Worm (Caenorhabditis elegans) whole organism, young adult: Measurements from ENCODE around the gene fbxa-163.

Experiments used
- B0035.1 ChIP-seq: sonication (generic microtip); optimal IDR thresholded peaks from 2 replicates; lab custom pipeline; 2016; ENCODE audit warnings: missing genetic modification characterization, mild to moderate bottlenecking, missing compliant biosample characterization, missing genotype, missing genetic modification reagents
- F22D6.2 ChIP-seq: sonication (generic microtip); optimal IDR thresholded peaks from 2 replicates; lab custom pipeline; 2016; ENCODE audit warnings: mild to moderate bottlenecking, missing genetic modification characterization, missing compliant biosample characterization
- F37B4.10 ChIP-seq: fragments of 200-800 bp; sonication (Bioruptor generic); IDR thresholded peaks from 2 replicates; pipeline ENCODE4 v1.3.6; 2022; ENCODE audit warnings: missing genetic modification characterization, missing compliant biosample characterization
- F39B2.1 ChIP-seq: fragments of 200-800 bp; sonication (Bioruptor generic); IDR thresholded peaks from 2 replicates; pipeline ENCODE4 v1.3.6; 2022; ENCODE audit warnings: missing genetic modification reagents, missing genetic modification characterization, missing compliant biosample characterization
- F52B5.7 ChIP-seq: sonication (generic microtip); optimal IDR thresholded peaks from 2 replicates; lab custom pipeline; 2016; ENCODE audit warnings: mild to moderate bottlenecking, missing genetic modification characterization, missing compliant biosample characterization
- K12H6.12 ChIP-seq: fragments of 200-800 bp; sonication (Bioruptor generic); optimal IDR thresholded peaks from 2 replicates; lab custom pipeline; 2018; ENCODE audit warnings: mild to moderate bottlenecking, missing genetic modification characterization, missing compliant biosample characterization
- Y79H2A.3 ChIP-seq: fragments of 200-800 bp; sonication (Bioruptor generic); conservative IDR thresholded peaks from 2 replicates; pipeline ENCODE4 v1.3.6; 2022; ENCODE audit warnings: missing genetic modification reagents, missing genetic modification characterization, missing compliant biosample characterization
- aptf-3 ChIP-seq: fragments of 200-800 bp; sonication (Bioruptor generic); IDR thresholded peaks from 2 replicates; pipeline ENCODE4 v1.3.6; 2022; ENCODE audit warnings: missing genetic modification characterization, missing compliant biosample characterization
- athp-1 ChIP-seq: sonication (generic microtip); optimal IDR thresholded peaks from 2 replicates; lab custom pipeline; 2017; ENCODE audit warnings: mild to moderate bottlenecking, missing genetic modification characterization, missing compliant biosample characterization
- attf-5 ChIP-seq: fragments of 200-800 bp; sonication (Bioruptor generic); optimal IDR thresholded peaks from 2 replicates; lab custom pipeline; 2018; ENCODE audit warnings: mild to moderate bottlenecking, missing genetic modification characterization, missing compliant biosample characterization
- attf-6 ChIP-seq: fragments of 200-800 bp; sonication (Bioruptor generic); IDR thresholded peaks from 2 replicates; pipeline ENCODE4 v1.3.6; 2022; ENCODE audit warnings: missing genetic modification reagents, missing genetic modification characterization, missing compliant biosample characterization
- cebp-1 ChIP-seq, 2 experiments: fragments of 200-800 bp in 1 of 2; sonication (Bioruptor generic) in 1 of 2; sonication (generic microtip) in 1 of 2; IDR thresholded peaks in 1 of 2; optimal IDR thresholded peaks in 1 of 2; 2 replicates each; pipeline versions ENCODE4 v1.3.6 to Lab custom; 2017 to 2022; ENCODE audit warnings: missing compliant biosample characterization in 2 of 2, missing genetic modification characterization in 2 of 2, mild to moderate bottlenecking in 1 of 2, missing genetic modification reagents in 1 of 2, moderate library complexity in 1 of 2
- ceh-100 ChIP-seq: fragments of 200-800 bp; sonication (Bioruptor generic); IDR thresholded peaks from 2 replicates; pipeline ENCODE4 v1.3.6; 2022; ENCODE audit warnings: missing genetic modification reagents, missing genetic modification characterization, missing compliant biosample characterization
- ceh-79 ChIP-seq: sonication (generic microtip); optimal IDR thresholded peaks from 2 replicates; lab custom pipeline; 2017; ENCODE audit warnings: mild to moderate bottlenecking, missing genetic modification characterization, missing compliant biosample characterization
- ceh-91 ChIP-seq: fragments of 200-800 bp; sonication (Bioruptor generic); IDR thresholded peaks from 2 replicates; pipeline ENCODE4 v1.3.6; 2022; ENCODE audit warnings: missing genetic modification reagents, missing genetic modification characterization, missing compliant biosample characterization
- efl-1 ChIP-seq: fragments of 150-350 bp; optimal IDR thresholded peaks from 2 replicates; lab custom pipeline; 2014; ENCODE audit warnings: missing biosample characterization, missing genetic modification reagents, missing genetic modification characterization
- egrh-3 ChIP-seq: fragments of 200-800 bp; sonication (Bioruptor generic); IDR thresholded peaks from 2 replicates; pipeline ENCODE4 v1.3.6; 2022; ENCODE audit warnings: missing genetic modification reagents, missing genetic modification characterization, missing compliant biosample characterization
- fkh-3 ChIP-seq: sonication (generic microtip); optimal IDR thresholded peaks from 2 replicates; lab custom pipeline; 2016; ENCODE audit warnings: mild to moderate bottlenecking, missing genetic modification characterization, missing compliant biosample characterization
- gei-17 ChIP-seq: fragments of 200-800 bp; sonication (Bioruptor generic); optimal IDR thresholded peaks from 2 replicates; lab custom pipeline; 2018; ENCODE audit warnings: mild to moderate bottlenecking, missing genetic modification characterization, missing compliant biosample characterization
- lin-26 ChIP-seq: fragments of 200-800 bp; sonication (Bioruptor generic); IDR thresholded peaks from 2 replicates; pipeline ENCODE4 v1.3.6; 2022; ENCODE audit warnings: missing genetic modification reagents, missing genetic modification characterization, missing compliant biosample characterization
- lin-54 ChIP-seq: fragments of 200-800 bp; sonication (Bioruptor generic); optimal IDR thresholded peaks from 2 replicates; lab custom pipeline; 2018; ENCODE audit warnings: mild to moderate bottlenecking, missing genetic modification characterization, missing compliant biosample characterization
- lsl-1 ChIP-seq: fragments of 200-800 bp; sonication (Bioruptor generic); optimal IDR thresholded peaks from 2 replicates; lab custom pipeline; 2018; ENCODE audit warnings: mild to moderate bottlenecking, missing genetic modification characterization, moderate library complexity, missing compliant biosample characterization
- madf-10 ChIP-seq: sonication (generic microtip); optimal IDR thresholded peaks from 2 replicates; lab custom pipeline; 2016; ENCODE audit warnings: mild to moderate bottlenecking, missing genetic modification characterization, missing compliant biosample characterization
- mel-28 ChIP-seq: sonication (generic microtip); optimal IDR thresholded peaks from 2 replicates; lab custom pipeline; 2016; ENCODE audit warnings: borderline replicate concordance, mild to moderate bottlenecking, missing genetic modification characterization, missing compliant biosample characterization
- mxl-1 ChIP-seq: sonication (generic microtip); optimal IDR thresholded peaks from 2 replicates; lab custom pipeline; 2016; ENCODE audit warnings: missing genetic modification characterization, missing compliant biosample characterization
- nhr-27 ChIP-seq: fragments of 200-800 bp; sonication (Bioruptor generic); optimal IDR thresholded peaks from 2 replicates; lab custom pipeline; 2018; ENCODE audit warnings: mild to moderate bottlenecking, missing genetic modification characterization, moderate library complexity, missing compliant biosample characterization
- nhr-80 ChIP-seq: sonication (generic microtip); optimal IDR thresholded peaks from 2 replicates; lab custom pipeline; 2016; ENCODE audit warnings: missing genetic modification characterization, missing compliant biosample characterization
- pbrm-1 ChIP-seq: fragments of 200-800 bp; sonication (Bioruptor generic); IDR thresholded peaks from 2 replicates; pipeline ENCODE4 v1.3.6; 2022; ENCODE audit warnings: missing genetic modification reagents, missing genetic modification characterization, missing compliant biosample characterization
- rcor-1 ChIP-seq: fragments of 200-800 bp; sonication (Bioruptor generic); IDR thresholded peaks from 2 replicates; pipeline ENCODE4 v1.3.6; 2022; ENCODE audit warnings: missing genetic modification reagents, missing genetic modification characterization, missing compliant biosample characterization
- rec-8 ChIP-seq, 2 experiments: sonication (generic microtip); optimal IDR thresholded peaks; 2 replicates each; lab custom pipeline; 2016; ENCODE audit warnings: mild to moderate bottlenecking in 2 of 2, missing genetic modification characterization in 2 of 2, missing genetic modification reagents in 2 of 2, missing genotype in 2 of 2, missing biosample characterization in 1 of 2, missing compliant biosample characterization in 1 of 2, moderate library complexity in 1 of 2
- unc-130 ChIP-seq: sonication (generic microtip); optimal IDR thresholded peaks from 2 replicates; lab custom pipeline; 2016; ENCODE audit warnings: missing genetic modification reagents, missing genetic modification characterization, missing compliant biosample characterization
- unc-62 ChIP-seq: fragments of 150-350 bp; optimal IDR thresholded peaks from 2 replicates; lab custom pipeline; 2014; ENCODE audit warnings: missing biosample characterization, missing genetic modification reagents, missing genetic modification characterization
- zim-3 ChIP-seq: sonication (generic microtip); optimal IDR thresholded peaks from 2 replicates; lab custom pipeline; 2017; ENCODE audit warnings: mild to moderate bottlenecking, missing genetic modification characterization, moderate library complexity, missing compliant biosample characterization
- ztf-22 ChIP-seq: fragments of 200-800 bp; sonication (Bioruptor generic); optimal IDR thresholded peaks from 2 replicates; lab custom pipeline; 2018; ENCODE audit warnings: mild to moderate bottlenecking, missing genetic modification characterization, moderate library complexity, missing compliant biosample characterization
- ztf-26 ChIP-seq: sonication (generic microtip); optimal IDR thresholded peaks from 2 replicates; lab custom pipeline; 2017; ENCODE audit warnings: missing genetic modification characterization, missing compliant biosample characterization
- ztf-6 ChIP-seq: fragments of 200-800 bp; sonication (Bioruptor generic); IDR thresholded peaks from 2 replicates; pipeline ENCODE4 v1.3.6; 2022; ENCODE audit warnings: missing genetic modification reagents, missing genetic modification characterization, missing compliant biosample characterization

fbxa-163 gene

ce11 chrII:1621795-1622194 is 11.3 kb upstream of the fbxa-163 start:
- TF ChIP-seq ceh-91 (GFP tag; lab: Robert Waterston, UW), result no peak
- no peak for TF ChIP-seq F39B2.1
- TF ChIP-seq mel-28, result no peak
- no peak for TF ChIP-seq madf-10 (tag; lab: Kevin White, UChicago)
- TF ChIP-seq nhr-80, result peak; percentile 5

ce11 chrII:1621180-1621579 is 10.7 kb upstream of the fbxa-163 start, which contains the start of gene fbxa-158:
TSS of gene fbxa-158 (minus strand) at chrII:1621280.
- no peak for TF ChIP-seq B0035.1 (tag; lab: Kevin White, UChicago)

ce11 chrII:1618948-1619347 is 8.4 kb upstream of the fbxa-163 start, which contains the start of gene fbxa-166:
TSS of gene fbxa-166 (minus strand) at chrII:1619048.
- TF ChIP-seq lsl-1 (GFP tag; lab: Kevin White, UChicago), result no peak
- no peak for TF ChIP-seq fkh-3

- TF ChIP-seq rcor-1 (GFP tag; lab: Robert Waterston, UW) (no peak), efl-1 (GFP tag; lab: Kevin White, UChicago) (no peak), rec-8 (tag; optimal IDR thresholded peaks at IDR 0.05; lab: Kevin White, UChicago) (no peak), lin-26 (GFP tag; lab: Robert Waterston, UW) (no peak), gei-17 (GFP tag; lab: Kevin White, UChicago) (no peak), nhr-27 (tag; lab: Kevin White, UChicago) (no peak), ztf-6 (GFP tag; lab: Robert Waterston, UW) (no peak), K12H6.12 (tag; lab: Kevin White, UChicago) (no peak), egrh-3 (GFP tag; lab: Robert Waterston, UW) (no peak), aptf-3 (GFP tag; lab: Robert Waterston, UW) (no peak), unc-62 (GFP tag; lab: Kevin White, UChicago) (no peak), F22D6.2 (tag; lab: Kevin White, UChicago) (no peak), cebp-1 (GFP tag; IDR thresholded peaks at IDR 0.05; lab: Robert Waterston, UW) (no peak), cebp-1 (tag; optimal IDR thresholded peaks at IDR 0.05; lab: Kevin White, UChicago) (no peak), ceh-79 (tag; lab: Kevin White, UChicago) (no peak), zim-3 (no peak), ceh-91 (GFP tag; lab: Robert Waterston, UW) (no peak), attf-6 (GFP tag; lab: Robert Waterston, UW) (no peak)
These were observed 5.9 kb upstream of the fbxa-163 start, which contains the start of gene fbxa-165 for ce11 chrII:1616382-1616781. TSS of gene fbxa-165 (minus strand) at chrII:1616482.

- no peak for TF ChIP-seq mxl-1
- TF ChIP-seq F39B2.1, result no peak
- no peak for TF ChIP-seq ceh-100 (GFP tag; lab: Robert Waterston, UW)
- TF ChIP-seq F52B5.7 (tag; lab: Kevin White, UChicago), result no peak
- no peak for TF ChIP-seq attf-5 (GFP tag; lab: Kevin White, UChicago)
- TF ChIP-seq athp-1, result no peak
- TF ChIP-seq F37B4.10 (GFP tag; lab: Robert Waterston, UW), result no peak
- no peak for TF ChIP-seq lin-54 (GFP tag; lab: Kevin White, UChicago)
- no peak for TF ChIP-seq Y79H2A.3 (GFP tag; lab: Robert Waterston, UW)
- TF ChIP-seq ztf-22, result no peak
- TF ChIP-seq unc-130 (GFP tag; lab: Kevin White, UChicago), result no peak
- no peak for TF ChIP-seq pbrm-1 (GFP tag; lab: Robert Waterston, UW)
- TF ChIP-seq ztf-26 (tag; lab: Kevin White, UChicago), result no peak
These were observed 3.4 kb upstream of the fbxa-163 start, which contains the start of gene fbxa-164 for ce11 chrII:1613972-1614371. TSS of gene fbxa-164 (minus strand) at chrII:1614072.
